Worm (Caenorhabditis elegans): ENCODE measurements around the gene nbet-1.

nbet-1 gene

DNA sequence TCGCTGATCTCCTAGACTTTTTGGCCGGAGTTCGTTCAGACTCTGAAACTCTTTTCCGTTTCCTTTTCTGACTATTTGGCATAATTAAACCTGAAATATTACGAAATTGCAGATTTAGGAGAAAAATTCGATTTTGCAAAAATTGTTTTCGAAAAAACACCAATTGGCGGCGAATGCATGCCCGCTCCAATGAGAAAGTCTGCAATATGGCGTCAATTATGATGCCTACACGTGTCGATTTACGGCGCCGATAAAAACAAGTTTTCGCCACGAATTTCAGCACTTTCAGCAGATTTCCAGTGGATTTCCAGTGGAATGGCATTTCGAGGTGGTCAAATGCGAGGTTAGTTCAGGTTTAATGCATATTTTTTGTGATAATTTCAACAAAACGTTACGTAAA is at the start of gene nbet-1, which contains the start of gene Y59E9AL.36 (continued):
- TF ChIP-seq egl-18 (GFP tag; IDR thresholded peaks at IDR 0.05) (no peak), pbrm-1 (GFP tag; IDR thresholded peaks at IDR 0.05) (peak; percentile 52; the same call in 1 of the 2 replicates), zfh-2 (GFP tag; conservative IDR thresholded peaks at IDR 0.05) (no peak), lin-26 (GFP tag; IDR thresholded peaks at IDR 0.05) (no peak), cebp-1 (GFP tag; IDR thresholded peaks at IDR 0.05) (no peak), cebp-1 (tag; optimal IDR thresholded peaks at IDR 0.05) (no peak), hlh-26 (GFP tag; conservative IDR thresholded peaks at IDR 0.05) (no peak), madf-8 (GFP tag; conservative IDR thresholded peaks at IDR 0.05) (no peak), F55B11.4 (tag; optimal IDR thresholded peaks at IDR 0.05; ENCODE audit: borderline replicate concordance, insufficient read depth) (no peak), K11D2.4 (GFP tag; IDR thresholded peaks at IDR 0.05) (peak; percentile 42; the same call in 1 of the 2 replicates), sptf-2 (GFP tag; optimal IDR thresholded peaks at IDR 0.05) (peak; percentile 34), madf-10 (tag; optimal IDR thresholded peaks at IDR 0.05) (no peak), akir-1 (GFP tag; optimal IDR thresholded peaks at IDR 0.05) (no peak), lir-1 (GFP tag; conservative IDR thresholded peaks at IDR 0.05) (no peak), tbx-9 (tag; optimal IDR thresholded peaks at IDR 0.05; ENCODE audit: borderline replicate concordance) (no peak), ama-1 (optimal IDR thresholded peaks at IDR 0.05) (no peak), ama-1 (GFP tag; optimal IDR thresholded peaks at IDR 0.05) (peak in 1 of 2 experiments; percentile 3), F39B2.1 (GFP tag; IDR thresholded peaks at IDR 0.05) (no peak), lin-54 (GFP tag; optimal IDR thresholded peaks at IDR 0.05) (peak; percentile 71), dpff-1 (tag; optimal IDR thresholded peaks at IDR 0.05) (no peak), bed-1 (GFP tag; IDR thresholded peaks at IDR 0.05) (no peak), let-526 (GFP tag; IDR thresholded peaks at IDR 0.05) (no peak), ceh-79 (tag; optimal IDR thresholded peaks at IDR 0.05) (no peak), F23B12.7 (tag; optimal IDR thresholded peaks at IDR 0.05; ENCODE audit: insufficient read depth) (peak; percentile 72), ztf-28 (GFP tag; IDR thresholded peaks at IDR 0.05) (no peak), snpc-1.3 (tag; optimal IDR thresholded peaks at IDR 0.05; ENCODE audit: insufficient read depth) (peak; percentile 61), nhr-27 (tag; optimal IDR thresholded peaks at IDR 0.05) (no peak), nhr-80 (tag; optimal IDR thresholded peaks at IDR 0.05) (peak; percentile 27), die-1 (tag; optimal IDR thresholded peaks at IDR 0.05) (no peak), efl-1 (GFP tag; optimal IDR thresholded peaks at IDR 0.05) (peak; percentile 67)

DNA sequence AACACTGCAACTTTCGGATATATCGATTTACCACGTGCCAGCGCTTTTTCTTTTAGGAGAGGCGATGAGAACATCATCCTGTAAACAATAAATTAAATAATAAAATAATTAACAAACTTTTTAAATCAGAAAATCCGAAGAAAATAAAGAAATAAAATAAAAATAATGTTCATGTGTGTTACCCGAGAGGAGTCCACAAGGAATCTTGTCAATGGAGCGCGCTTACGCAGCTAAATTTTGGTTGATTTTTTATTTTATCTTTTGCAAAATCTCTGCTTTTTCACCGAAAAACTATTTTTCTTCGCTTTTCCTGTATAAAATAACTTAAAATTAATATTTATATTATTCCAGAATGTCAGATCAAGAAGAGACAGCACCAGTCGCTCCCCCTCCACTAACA is 49.1 kb upstream of the nbet-1 start, which contains the start of the genes C24D10.6 and C24D10.4:
C24D10.6 (minus strand) TSS at position 78 of the 400 bp plus-strand sequence.
C24D10.4 (plus strand) TSS at position 352 of the 400 bp plus-strand sequence.
- no peak for TF ChIP-seq lin-35 (GFP tag; optimal IDR thresholded peaks at IDR 0.05)
- no peak for TF ChIP-seq egl-18 (GFP tag; IDR thresholded peaks at IDR 0.05)
- TF ChIP-seq ceh-100 (GFP tag; IDR thresholded peaks at IDR 0.05): no peak
- TF ChIP-seq B0019.2 (GFP tag; conservative IDR thresholded peaks at IDR 0.05): no peak
- peak; percentile 40 for TF ChIP-seq snpc-4 (GFP tag; optimal IDR thresholded peaks at IDR 0.05)
- peak in 3 of 4 experiments; percentile 21 to 84 (median 70) for TF ChIP-seq snpc-4 (tag; optimal IDR thresholded peaks at IDR 0.05)
- TF ChIP-seq ceh-91 (GFP tag; IDR thresholded peaks at IDR 0.05): no peak
- TF ChIP-seq mcd-1 (GFP tag; IDR thresholded peaks at IDR 0.05): peak; percentile 87
- no peak for TF ChIP-seq nhr-179 (tag; optimal IDR thresholded peaks at IDR 0.05)
- no peak for TF ChIP-seq B0035.1 (tag; optimal IDR thresholded peaks at IDR 0.05)
- TF ChIP-seq snpc-3.4 (tag; optimal IDR thresholded peaks at IDR 0.05): no peak
- TF ChIP-seq F52B5.7 (tag; optimal IDR thresholded peaks at IDR 0.05): no peak

Measured in whole organism, young adult.